Worm (Caenorhabditis elegans): ENCODE measurements around the gene H14E04.2.

H14E04.2 gene

DNA sequence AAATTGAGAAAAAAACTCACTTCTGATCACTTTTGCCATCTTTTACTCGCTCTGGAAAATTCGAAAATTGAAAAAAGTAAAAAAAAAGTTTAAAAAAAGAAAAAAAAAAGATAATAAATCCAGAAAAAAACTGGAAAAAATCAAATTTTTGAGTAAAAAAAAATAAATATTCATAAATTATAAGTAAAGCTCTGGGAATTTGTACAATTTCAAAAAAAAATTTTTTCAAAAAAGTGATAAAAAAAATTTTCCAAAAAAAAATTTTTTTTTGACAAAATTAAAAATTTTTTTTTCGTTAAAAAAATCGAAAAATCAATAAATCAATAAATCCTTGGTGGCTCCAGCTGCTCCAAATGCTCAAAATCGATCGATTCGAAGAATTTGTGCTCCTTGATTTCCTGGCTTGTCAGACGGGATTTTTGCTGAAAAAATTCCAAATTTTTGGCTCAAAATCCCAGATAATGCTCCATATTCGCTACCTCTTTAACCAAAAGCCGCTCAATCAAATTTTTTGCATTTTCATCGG is 35.0 kb downstream of the H14E04.2 start, which contains the start of gene mrpl-30:
Gene mrpl-30, minus strand, starts transcription at position 51 of the 526 bp plus-strand sequence.
- no peak for TF ChIP-seq unc-62 (GFP tag; optimal IDR thresholded peaks at IDR 0.05)

DNA sequence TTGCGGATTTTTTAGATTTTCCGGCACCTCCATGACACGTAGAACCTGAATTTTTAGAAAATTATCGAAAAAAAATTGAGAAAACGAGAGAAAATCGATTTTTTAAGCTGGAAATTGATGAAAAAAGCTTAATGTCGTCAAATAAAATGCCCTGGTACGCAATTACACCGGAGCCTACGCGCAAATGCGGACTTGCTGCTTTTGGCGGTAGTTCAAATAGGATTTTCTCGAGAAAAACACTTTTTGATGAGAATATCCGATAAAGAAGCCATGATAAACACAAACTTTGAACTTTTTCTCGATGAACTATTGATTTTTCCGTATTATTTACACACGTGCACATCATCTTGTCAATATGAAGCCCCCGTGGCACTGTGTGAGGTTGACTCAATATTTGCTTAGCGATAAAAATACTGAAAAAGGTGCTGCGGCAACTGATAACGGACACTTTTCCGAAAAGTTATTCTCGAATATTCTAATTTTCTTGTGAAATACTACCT is 42.2 kb downstream of the H14E04.2 start, which contains the start of the genes W04B5.5 and W04B5.3:
Gene W04B5.5, minus strand, starts transcription at position 51 of the 500 bp plus-strand sequence.
Gene W04B5.3, plus strand, starts transcription at position 356 of the 500 bp plus-strand sequence.
- no peak for TF ChIP-seq unc-62 (GFP tag; optimal IDR thresholded peaks at IDR 0.05)

DNA sequence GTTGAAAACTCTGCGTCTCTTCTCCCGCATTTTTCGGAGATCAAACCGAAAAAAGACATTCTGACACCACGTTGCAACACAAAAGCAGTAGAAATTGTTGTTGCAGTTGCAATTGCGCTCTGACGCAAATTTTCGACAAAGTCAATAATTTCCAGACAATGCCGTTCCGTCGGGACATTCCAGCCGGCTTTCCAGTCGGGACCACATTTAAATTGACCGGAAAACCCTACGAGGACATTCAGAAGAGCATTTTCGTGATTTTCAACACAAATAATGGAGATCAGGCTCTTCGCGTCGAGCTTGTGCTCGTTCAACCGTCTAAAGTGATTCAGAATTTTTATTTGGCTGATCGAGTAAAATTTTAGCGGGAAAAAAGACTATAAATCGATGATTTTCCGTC is 43.0 kb downstream of the H14E04.2 start:
- no peak for TF ChIP-seq unc-62 (GFP tag; optimal IDR thresholded peaks at IDR 0.05)

DNA sequence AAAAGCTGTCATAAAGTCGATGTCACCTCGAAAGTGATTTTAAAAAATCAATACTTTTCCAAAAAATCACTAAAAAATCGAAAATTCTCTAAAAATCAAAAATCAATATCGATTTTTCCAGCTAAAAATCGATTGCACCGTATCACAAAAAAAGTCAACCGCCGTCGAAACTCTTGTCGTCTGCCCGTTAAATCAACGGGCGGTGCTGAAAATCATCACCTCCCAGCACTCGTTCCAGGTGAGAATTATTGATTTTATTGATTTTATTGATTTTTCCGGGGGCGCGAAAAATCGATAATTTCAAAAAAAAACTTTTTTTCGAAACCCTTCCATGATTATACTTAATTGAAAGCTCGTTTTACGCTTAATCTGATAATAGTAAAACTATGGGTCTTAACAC is 43.5 kb downstream of the H14E04.2 start:
- no peak for TF ChIP-seq unc-62 (GFP tag; optimal IDR thresholded peaks at IDR 0.05)

- TF ChIP-seq unc-62 (GFP tag; optimal IDR thresholded peaks at IDR 0.05) = no peak
Observed at ce11 chrIII:2421226-2421625, 45.2 kb downstream of the H14E04.2 start.

DNA sequence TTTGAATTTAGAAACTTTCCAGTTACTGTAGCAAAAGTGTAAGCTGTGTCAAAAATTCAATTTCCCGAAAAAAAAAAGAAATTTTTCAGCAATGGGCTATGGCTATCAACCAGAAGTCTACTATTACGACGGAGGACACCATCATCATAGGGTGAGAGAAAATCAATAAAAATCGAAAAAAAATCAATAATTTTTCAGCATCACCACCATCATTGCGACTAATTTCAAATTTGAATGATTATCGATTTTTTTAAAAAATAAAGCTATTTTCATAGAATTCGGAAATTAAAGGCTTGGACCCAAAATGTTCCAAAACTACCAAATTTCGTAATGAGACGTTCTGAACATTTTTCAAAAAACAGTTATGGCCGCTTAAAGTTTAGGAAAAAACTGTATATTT is 47.6 kb downstream of the H14E04.2 start:
- no peak for TF ChIP-seq unc-62 (GFP tag; optimal IDR thresholded peaks at IDR 0.05)

DNA sequence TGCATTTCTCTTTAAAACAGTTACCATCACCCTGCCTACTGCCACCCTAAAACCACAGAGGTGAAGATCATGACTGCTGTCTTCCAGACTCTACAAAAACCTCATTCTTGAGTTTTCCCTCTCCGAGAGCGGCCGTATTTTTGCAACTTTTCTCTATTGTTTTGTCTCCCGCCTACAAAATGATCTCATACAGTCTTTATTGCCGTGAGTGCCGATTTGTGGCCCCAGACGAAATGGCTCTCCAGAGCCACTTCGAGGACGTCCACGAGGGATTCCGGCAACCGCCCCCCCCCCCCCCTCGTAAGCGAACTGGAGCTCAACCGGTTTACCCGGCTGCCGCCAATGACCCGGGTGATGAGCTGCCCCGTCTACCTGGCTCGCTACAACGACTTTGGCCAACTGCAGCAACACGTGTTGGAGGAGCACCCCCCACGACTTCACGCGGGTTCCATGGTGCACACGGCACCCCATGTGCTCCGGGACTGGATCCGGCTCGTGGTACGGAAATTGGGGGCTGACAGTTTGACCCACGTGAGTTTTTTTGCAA is 48.9 kb downstream of the H14E04.2 start:
- no peak for TF ChIP-seq unc-62 (GFP tag; optimal IDR thresholded peaks at IDR 0.05)

DNA sequence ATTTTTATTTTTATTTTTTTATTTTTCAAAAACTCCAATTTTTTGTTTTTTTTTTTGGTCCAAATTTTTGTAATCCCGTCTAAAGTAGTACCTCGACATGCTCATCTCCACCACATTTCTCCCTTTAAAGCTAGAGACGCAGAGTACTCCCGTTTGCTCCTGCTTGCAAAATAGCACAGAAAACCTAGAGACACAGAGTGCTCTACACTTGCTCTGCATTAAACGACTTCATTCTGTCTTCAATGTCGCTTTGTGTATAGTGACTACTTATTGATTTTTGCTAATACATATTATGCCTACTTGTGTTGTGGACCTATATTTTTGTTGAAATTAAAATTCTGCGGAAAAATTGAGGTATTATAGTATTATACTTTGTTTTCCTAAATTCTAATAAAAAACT is 50.1 kb downstream of the H14E04.2 start, which contains the start of gene W04B5.8:
Gene W04B5.8, plus strand, starts transcription at position 195 of the 400 bp plus-strand sequence.
- no peak for TF ChIP-seq unc-62 (GFP tag; optimal IDR thresholded peaks at IDR 0.05)

DNA sequence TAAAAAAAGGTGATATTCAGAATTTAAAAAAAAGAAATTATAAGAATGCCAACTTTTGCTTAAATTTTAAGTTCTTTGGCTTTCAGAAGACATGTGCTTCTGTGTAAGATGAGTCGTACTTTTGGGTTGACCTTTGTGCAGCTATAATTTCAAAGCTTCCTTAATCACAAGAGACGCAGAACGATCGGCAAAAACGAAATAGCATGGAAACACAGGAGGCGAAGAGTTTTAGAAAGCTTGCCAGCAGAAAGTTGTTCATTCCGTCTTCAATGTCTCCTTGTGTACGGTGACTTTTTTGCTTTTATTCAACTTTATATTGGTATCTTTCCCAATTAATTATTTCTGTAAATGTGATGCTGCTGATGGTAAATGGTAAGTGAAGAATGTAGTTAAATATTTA is 56.9 kb downstream of the H14E04.2 start:
- no peak for TF ChIP-seq unc-62 (GFP tag; optimal IDR thresholded peaks at IDR 0.05)
